Fruit fly (Drosophila melanogaster): Measurements from ENCODE around the gene emb.

The emb gene

DNA sequence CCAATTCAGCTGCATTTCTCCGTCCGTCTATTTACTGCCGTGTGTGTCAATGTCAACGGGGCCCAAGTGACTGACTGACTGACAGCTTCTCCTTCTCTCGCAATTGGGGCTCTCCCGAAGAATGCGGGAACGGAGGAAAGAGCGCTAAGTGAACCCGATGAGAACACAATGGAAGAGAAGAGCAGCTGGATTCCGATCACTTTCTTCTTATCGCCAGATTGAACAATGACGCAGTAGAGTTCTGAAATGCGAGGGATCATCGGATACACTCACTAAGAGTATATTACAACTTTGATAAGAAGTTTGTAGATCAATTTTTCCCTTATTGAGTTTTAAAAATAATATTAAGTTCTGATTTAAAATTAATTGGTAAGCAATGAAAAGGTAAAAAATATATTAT is 8.2 kb downstream of the emb start, which contains the start of gene Naglu:
Gene Naglu, minus strand, starts transcription at position 339 of the 400 bp plus-strand sequence.
- TF ChIP-seq cic (GFP tag; optimal IDR thresholded peaks at IDR 0.05): peak; percentile 27
- TF ChIP-seq tj (GFP tag; optimal IDR thresholded peaks at IDR 0.05): no peak
- peak; percentile 24 for TF ChIP-seq CG7101 (tag; optimal IDR thresholded peaks at IDR 0.05)
- TF ChIP-seq CG12768 (GFP tag; optimal IDR thresholded peaks at IDR 0.05): peak; percentile 17
- TF ChIP-seq CG11617 (GFP tag; optimal IDR thresholded peaks at IDR 0.05): peak; percentile 7
- peak; percentile 5 for TF ChIP-seq CG33017 (tag; optimal IDR thresholded peaks at IDR 0.05)
- no peak for TF ChIP-seq CG7045 (GFP tag; optimal IDR thresholded peaks at IDR 0.05)

DNA sequence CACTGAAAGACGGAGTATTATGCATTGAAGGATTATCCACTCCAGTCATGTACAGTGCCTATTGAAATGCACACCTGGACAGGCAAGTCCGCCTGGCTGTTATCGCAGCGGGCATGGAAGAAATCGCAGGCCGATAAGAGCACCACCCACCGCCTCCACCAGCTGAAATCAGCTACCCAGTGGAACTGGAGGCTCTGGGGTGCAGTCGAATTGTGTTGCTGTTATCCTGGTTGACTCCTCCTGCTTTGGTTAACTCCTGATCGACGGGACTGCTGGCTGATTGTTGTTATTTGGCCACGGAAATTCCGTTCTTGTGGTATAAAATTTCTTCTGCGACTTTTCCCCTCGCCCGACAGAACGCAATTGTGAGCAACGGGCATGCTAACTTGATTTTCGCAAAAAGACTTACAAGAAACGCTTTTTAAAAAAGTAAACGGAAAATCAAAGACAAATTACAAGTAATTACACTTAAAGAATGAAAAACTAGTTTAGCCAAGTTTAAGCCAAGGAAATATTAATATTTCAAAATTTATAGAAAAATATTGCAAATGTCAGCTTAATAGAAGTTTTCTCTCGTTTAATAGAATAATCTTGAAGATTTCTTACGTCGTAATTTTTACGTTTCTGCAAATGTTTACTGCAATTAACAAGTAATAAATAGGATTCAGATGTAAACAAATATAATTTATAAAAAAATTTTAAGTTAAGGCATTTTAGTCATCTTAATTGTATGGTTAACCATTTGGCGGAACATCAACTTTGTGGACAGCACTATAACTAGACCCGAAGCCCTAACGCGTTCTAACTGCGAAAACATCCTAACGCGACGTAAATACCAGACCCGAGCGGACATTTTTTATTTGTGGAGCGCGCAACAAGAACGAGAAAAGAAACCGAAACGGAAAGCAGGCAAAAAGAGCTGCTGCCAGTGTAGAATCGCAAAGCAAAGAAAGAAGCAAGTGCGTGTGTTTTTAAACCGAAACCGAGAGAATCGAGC is 11.8 kb downstream of the emb start, which contains the start of the genes CG13398 and Akap200:
Gene CG13398, minus strand, starts transcription at position 370 of the 997 bp plus-strand sequence.
Gene Akap200, plus strand, starts transcription at position 804 of the 997 bp plus-strand sequence.
- TF ChIP-seq ovo (GFP tag; optimal IDR thresholded peaks at IDR 0.05): peak; percentile 59
- TF ChIP-seq pad (GFP tag; optimal IDR thresholded peaks at IDR 0.05): peak; percentile 44
- no peak for TF ChIP-seq Mnt (GFP tag; optimal IDR thresholded peaks at IDR 0.05)
- TF ChIP-seq Clk (GFP tag; optimal IDR thresholded peaks at IDR 0.05): no peak
- TF ChIP-seq bab1 (GFP tag; optimal IDR thresholded peaks at IDR 0.05): no peak
- no peak for TF ChIP-seq toe (GFP tag; optimal IDR thresholded peaks at IDR 0.05)
- TF ChIP-seq CG11617 (GFP tag; optimal IDR thresholded peaks at IDR 0.05): peak; percentile 59
- peak; percentile 25 for TF ChIP-seq CG7045 (GFP tag; optimal IDR thresholded peaks at IDR 0.05)
- peak; percentile 60 for TF ChIP-seq CG5204 (GFP tag; optimal IDR thresholded peaks at IDR 0.05)
- TF ChIP-seq kay (GFP tag; ENCODE audit: borderline replicate concordance): no peak
- peak; percentile 61 for TF ChIP-seq CG1620 (GFP tag; optimal IDR thresholded peaks at IDR 0.05)
- peak; percentile 68 for TF ChIP-seq CG7101 (tag; optimal IDR thresholded peaks at IDR 0.05)
- TF ChIP-seq CG33017 (tag; optimal IDR thresholded peaks at IDR 0.05): peak; percentile 51
- peak; percentile 48 for TF ChIP-seq CG12768 (GFP tag; optimal IDR thresholded peaks at IDR 0.05)
- peak; percentile 17 for TF ChIP-seq tj (GFP tag; optimal IDR thresholded peaks at IDR 0.05)

DNA sequence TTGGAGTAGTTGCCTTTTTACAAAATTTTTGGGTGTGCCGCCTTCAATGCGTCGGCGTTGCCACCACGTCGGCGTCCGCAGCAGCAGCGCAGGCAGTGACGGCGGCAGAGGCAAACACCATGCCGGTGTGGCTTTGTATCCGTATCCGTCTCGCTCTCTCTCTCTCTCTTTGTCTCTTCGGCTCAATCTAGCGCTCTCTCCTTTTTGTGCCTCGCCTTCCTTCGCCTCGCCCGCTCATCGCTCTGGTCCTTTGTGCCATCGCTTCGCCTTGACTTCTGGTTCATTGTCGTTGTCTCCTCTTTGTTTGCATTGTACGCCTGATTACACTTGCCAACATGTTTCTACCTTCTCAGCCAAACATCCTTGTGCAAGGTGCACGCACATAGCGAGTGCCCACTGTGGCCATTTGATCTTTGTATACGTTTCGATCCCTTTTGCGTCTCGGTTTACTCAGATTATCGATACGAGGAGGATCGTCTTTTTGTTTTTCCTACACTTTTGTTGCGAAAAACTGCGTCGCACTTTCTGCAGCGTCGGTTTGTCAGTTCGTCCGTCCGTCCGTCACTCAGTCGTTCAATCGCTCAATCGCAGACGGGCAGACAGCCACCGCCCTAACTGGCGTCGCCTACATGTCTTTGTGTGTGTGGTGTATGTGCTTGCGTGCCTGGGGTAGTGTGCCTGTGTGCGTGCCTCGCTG is 13.1 kb downstream of the emb start:
- TF ChIP-seq CG12768 (GFP tag; optimal IDR thresholded peaks at IDR 0.05): no peak
- TF ChIP-seq Crg-1 (GFP tag; optimal IDR thresholded peaks at IDR 0.05): no peak
- no peak for TF ChIP-seq CG11617 (GFP tag; optimal IDR thresholded peaks at IDR 0.05)
- peak; percentile 10 for TF ChIP-seq tj (GFP tag; optimal IDR thresholded peaks at IDR 0.05)
- no peak for TF ChIP-seq pad (GFP tag; optimal IDR thresholded peaks at IDR 0.05)
- peak; percentile 8 for TF ChIP-seq bab1 (GFP tag; optimal IDR thresholded peaks at IDR 0.05)
- no peak for TF ChIP-seq kay (GFP tag; ENCODE audit: borderline replicate concordance)
- TF ChIP-seq CG33017 (tag; optimal IDR thresholded peaks at IDR 0.05): peak; percentile 1
- peak; percentile 33 for TF ChIP-seq Hr96 (GFP tag; optimal IDR thresholded peaks at IDR 0.05)
- TF ChIP-seq cic (GFP tag; optimal IDR thresholded peaks at IDR 0.05): peak; percentile 19
- peak; percentile 5 for TF ChIP-seq CG7045 (GFP tag; optimal IDR thresholded peaks at IDR 0.05)

DNA sequence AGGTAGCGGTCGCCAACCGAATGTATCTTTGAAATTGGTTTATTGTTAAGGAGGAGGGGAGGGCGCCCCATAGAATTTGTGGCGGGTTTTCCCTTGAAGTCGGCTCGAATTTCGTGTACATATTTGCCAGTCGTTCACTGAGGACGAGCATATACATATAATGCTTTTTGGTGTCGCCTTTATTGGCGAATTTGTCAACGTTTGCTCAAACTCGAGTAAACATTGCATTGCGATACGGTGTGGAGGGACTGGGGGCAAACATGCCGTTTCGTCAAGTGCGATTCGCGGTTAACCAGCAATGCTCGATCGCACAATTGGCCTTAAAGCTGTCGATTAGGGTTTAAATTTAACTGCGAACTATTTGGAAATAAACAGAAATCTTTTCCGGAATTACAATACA is 14.2 kb downstream of the emb start:
- no peak for TF ChIP-seq CG7101 (tag; optimal IDR thresholded peaks at IDR 0.05)
- TF ChIP-seq tj (GFP tag; optimal IDR thresholded peaks at IDR 0.05): peak; percentile 91
- no peak for TF ChIP-seq cnc (optimal IDR thresholded peaks at IDR 0.05)

DNA sequence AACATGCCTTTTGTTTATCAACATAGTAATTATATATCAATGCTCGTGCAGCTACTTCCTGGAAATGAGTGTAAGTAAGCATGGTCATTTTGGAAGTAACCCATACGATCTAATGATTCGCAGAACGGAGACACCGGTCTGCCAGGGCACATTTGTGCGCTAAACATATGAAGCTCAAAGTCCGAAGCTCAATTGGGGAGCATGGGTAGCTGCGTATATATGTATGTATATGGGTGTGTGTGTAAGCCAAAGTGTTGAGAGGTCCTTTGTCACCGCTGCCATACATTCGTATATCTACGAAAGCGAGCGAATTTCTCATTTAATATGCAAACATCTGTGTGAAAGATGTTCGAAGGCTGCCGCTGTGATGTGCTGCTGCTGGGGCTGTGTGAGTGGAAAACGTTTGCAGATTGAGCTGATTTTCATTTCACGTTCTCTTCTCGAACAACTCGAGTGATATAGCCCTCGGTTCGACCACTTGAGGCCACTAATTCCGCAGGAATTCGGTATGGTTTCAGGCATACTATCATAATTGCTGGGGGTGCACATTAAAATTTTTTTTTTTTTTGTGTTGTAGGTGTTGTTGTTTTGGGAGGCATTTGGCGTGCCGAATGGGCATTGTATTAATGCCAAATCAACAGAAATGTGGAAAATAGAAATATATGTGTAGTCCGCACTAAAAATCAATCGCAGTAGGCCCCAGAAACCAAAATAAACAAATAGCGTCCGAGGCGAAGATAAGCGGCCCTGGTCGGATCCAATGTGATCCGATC is 14.9 kb downstream of the emb start:
- TF ChIP-seq kay (GFP tag; ENCODE audit: borderline replicate concordance): no peak
- TF ChIP-seq CG11617 (GFP tag; optimal IDR thresholded peaks at IDR 0.05): no peak
- TF ChIP-seq CG12768 (GFP tag; optimal IDR thresholded peaks at IDR 0.05): no peak
- peak; percentile 68 for TF ChIP-seq tj (GFP tag; optimal IDR thresholded peaks at IDR 0.05)

DNA sequence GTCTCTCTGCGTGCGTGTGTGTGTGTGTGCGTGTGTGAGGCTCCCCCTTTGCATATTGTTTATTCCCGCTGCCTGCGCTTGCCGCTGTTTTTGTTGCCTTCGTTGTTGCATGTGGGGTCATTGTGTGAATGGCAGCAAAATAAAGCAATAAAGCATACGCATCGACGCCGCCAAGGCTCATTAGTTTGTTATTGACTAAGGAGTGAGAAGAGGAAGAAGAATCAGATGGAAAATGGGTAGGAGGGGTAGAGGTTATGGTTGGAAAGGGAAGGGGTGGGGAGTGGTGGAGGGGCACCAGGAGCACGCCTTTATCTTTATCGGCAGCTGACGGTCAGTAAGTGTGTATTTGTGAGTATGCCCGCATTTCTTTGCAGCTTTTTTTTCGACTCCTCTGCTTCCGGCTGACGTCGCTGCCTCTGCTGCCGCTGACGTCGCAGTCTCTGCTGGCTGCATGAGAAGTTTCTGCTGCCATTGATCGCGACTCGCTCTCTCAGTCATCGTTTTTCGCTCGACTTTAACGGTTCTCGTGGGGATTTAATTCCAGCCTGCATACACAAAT is 16.1 kb downstream of the emb start:
- TF ChIP-seq pad (GFP tag; optimal IDR thresholded peaks at IDR 0.05) (peak; percentile 70), CG7045 (GFP tag; optimal IDR thresholded peaks at IDR 0.05) (no peak)
